Worm (Caenorhabditis elegans): ENCODE data around the gene pitr-3.

ce11 chrV:9162955-9163468 lies 21.8 kb upstream of the pitr-3 start, which contains the start of gene col-145:
- TF ChIP-seq nhr-67 (tag; optimal IDR thresholded peaks at IDR 0.05) = no peak
- TF ChIP-seq nhr-11 (tag; optimal IDR thresholded peaks at IDR 0.05) = no peak
- peak; percentile 61 for TF ChIP-seq egl-27 (tag; optimal IDR thresholded peaks at IDR 0.05)
- TF ChIP-seq unc-62 (GFP tag; optimal IDR thresholded peaks at IDR 0.05) = no peak
- TF ChIP-seq aly-2 (tag; optimal IDR thresholded peaks at IDR 0.05) = no peak
- no peak for TF ChIP-seq ceh-28 (tag; optimal IDR thresholded peaks at IDR 0.05)
- no peak for TF ChIP-seq fos-1 (tag; optimal IDR thresholded peaks at IDR 0.05)
- TF ChIP-seq unc-39 (tag; optimal IDR thresholded peaks at IDR 0.05) = no peak
- no peak for TF ChIP-seq nhr-237 (tag; optimal IDR thresholded peaks at IDR 0.05)
